Worm (Caenorhabditis elegans): ENCODE data around the gene F18C5.5.

Gene F18C5.5

DNA sequence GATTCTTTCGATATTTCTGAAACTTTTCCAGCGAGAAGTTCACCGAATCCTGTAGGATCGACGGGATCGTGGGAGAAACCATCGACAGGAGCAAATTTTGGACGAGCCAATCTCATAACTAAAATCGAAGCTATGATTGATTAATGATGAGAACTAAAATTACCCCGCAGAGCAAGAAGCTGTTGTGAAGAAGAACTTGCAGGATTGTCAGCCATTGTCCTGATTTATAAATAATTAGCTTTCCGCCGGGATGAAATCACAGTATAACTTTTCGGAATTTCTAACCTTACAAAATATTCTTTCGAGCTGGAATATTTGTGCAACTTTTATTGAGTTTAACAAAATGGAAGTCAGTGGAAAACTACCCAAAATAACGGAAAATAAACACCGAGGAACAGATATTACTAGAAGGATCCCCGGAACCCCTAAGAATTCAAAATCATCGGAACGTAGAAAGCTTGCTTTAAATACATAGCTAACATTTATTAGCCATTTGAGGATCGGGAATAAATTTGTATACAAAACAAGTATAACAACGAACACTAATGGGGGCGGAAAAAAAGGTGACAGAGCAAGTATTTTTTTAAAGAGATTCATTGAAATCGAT is 20.8 kb upstream of the F18C5.5 start, which contains the start of gene C56C10.7 (continued):
- TF ChIP-seq snpc-4 (tag; optimal IDR thresholded peaks at IDR 0.05), result no peak
- no peak for TF ChIP-seq D1046.2 (GFP tag; IDR thresholded peaks at IDR 0.05)
- no peak for TF ChIP-seq hlh-11 (tag; optimal IDR thresholded peaks at IDR 0.05)
- TF ChIP-seq nhr-41 (GFP tag; IDR thresholded peaks at IDR 0.05), result no peak; the same call in 1 of the 2 replicates
- TF ChIP-seq mxl-2 (GFP tag; conservative IDR thresholded peaks at IDR 0.05), result no peak
- no peak for TF ChIP-seq dmd-9 (GFP tag; IDR thresholded peaks at IDR 0.05)
- no peak for TF ChIP-seq mes-2 (tag; optimal IDR thresholded peaks at IDR 0.05; ENCODE audit: poor library complexity, severe bottlenecking)
- TF ChIP-seq attf-4 (tag; optimal IDR thresholded peaks at IDR 0.05), result no peak
- TF ChIP-seq nhr-76 (tag; optimal IDR thresholded peaks at IDR 0.05), result no peak
- TF ChIP-seq lir-3 (tag; optimal IDR thresholded peaks at IDR 0.05), result no peak
- TF ChIP-seq lin-13 (GFP tag; optimal IDR thresholded peaks at IDR 0.05), result no peak
- no peak for TF ChIP-seq nhr-77 (tag; optimal IDR thresholded peaks at IDR 0.05)
- no peak for TF ChIP-seq egl-27 (tag; optimal IDR thresholded peaks at IDR 0.05)
- TF ChIP-seq Y105C5A.15 (GFP tag; IDR thresholded peaks at IDR 0.05), result no peak
- TF ChIP-seq mxl-3 (GFP tag; optimal IDR thresholded peaks at IDR 0.05), result no peak
- no peak for TF ChIP-seq gei-8 (GFP tag; optimal IDR thresholded peaks at IDR 0.05)
- no peak for TF ChIP-seq nhr-28 (tag; optimal IDR thresholded peaks at IDR 0.05)
- TF ChIP-seq cey-2 (tag; optimal IDR thresholded peaks at IDR 0.05; ENCODE audit: borderline replicate concordance, insufficient read depth), result no peak
- TF ChIP-seq nhr-42 (GFP tag; IDR thresholded peaks at IDR 0.05), result no peak
- TF ChIP-seq lin-38 (GFP tag; IDR thresholded peaks at IDR 0.05), result peak; percentile 74
- no peak for TF ChIP-seq ceh-62 (tag; optimal IDR thresholded peaks at IDR 0.05)
- no peak for TF ChIP-seq lin-1 (GFP tag; IDR thresholded peaks at IDR 0.05)
- TF ChIP-seq nhr-111 (GFP tag; optimal IDR thresholded peaks at IDR 0.05), result peak; percentile 46
- TF ChIP-seq T26A8.4 (GFP tag; IDR thresholded peaks at IDR 0.05), result peak; percentile 40; the same call in 1 of the 2 replicates
- TF ChIP-seq daf-16 (GFP tag; optimal IDR thresholded peaks at IDR 0.05), result no peak
- peak; percentile 14 for TF ChIP-seq daf-16 (tag; optimal IDR thresholded peaks at IDR 0.05)
- peak; percentile 64 for TF ChIP-seq F49E8.2 (tag; optimal IDR thresholded peaks at IDR 0.05; ENCODE audit: borderline replicate concordance)
- no peak for TF ChIP-seq rbr-2 (tag; optimal IDR thresholded peaks at IDR 0.05)
- no peak for TF ChIP-seq zip-2 (tag; optimal IDR thresholded peaks at IDR 0.05)
- TF ChIP-seq daf-12 (tag; optimal IDR thresholded peaks at IDR 0.05), result no peak
- peak; percentile 30 for TF ChIP-seq mep-1 (tag; optimal IDR thresholded peaks at IDR 0.05)
- no peak for TF ChIP-seq nhr-11 (tag; optimal IDR thresholded peaks at IDR 0.05)
- TF ChIP-seq dmd-6 (GFP tag; IDR thresholded peaks at IDR 0.05), result no peak
- TF ChIP-seq set-16 (GFP tag; IDR thresholded peaks at IDR 0.05), result no peak
- no peak for TF ChIP-seq mdl-1 (tag; optimal IDR thresholded peaks at IDR 0.05)
- TF ChIP-seq vab-7 (GFP tag; IDR thresholded peaks at IDR 0.05), result no peak
- TF ChIP-seq madf-5 (GFP tag; IDR thresholded peaks at IDR 0.05), result 0 out of 4 replicates have a peak, but pooled peaks of 1 of the 2 experiments have one; percentile 39
- no peak for TF ChIP-seq nhr-25 (tag; optimal IDR thresholded peaks at IDR 0.05; ENCODE audit: borderline replicate concordance, insufficient read depth)
- TF ChIP-seq ceh-82 (tag; optimal IDR thresholded peaks at IDR 0.05), result no peak
- no peak for TF ChIP-seq F37D6.2 (tag; optimal IDR thresholded peaks at IDR 0.05)
- no peak for TF ChIP-seq ceh-44 (GFP tag; IDR thresholded peaks at IDR 0.05)

DNA sequence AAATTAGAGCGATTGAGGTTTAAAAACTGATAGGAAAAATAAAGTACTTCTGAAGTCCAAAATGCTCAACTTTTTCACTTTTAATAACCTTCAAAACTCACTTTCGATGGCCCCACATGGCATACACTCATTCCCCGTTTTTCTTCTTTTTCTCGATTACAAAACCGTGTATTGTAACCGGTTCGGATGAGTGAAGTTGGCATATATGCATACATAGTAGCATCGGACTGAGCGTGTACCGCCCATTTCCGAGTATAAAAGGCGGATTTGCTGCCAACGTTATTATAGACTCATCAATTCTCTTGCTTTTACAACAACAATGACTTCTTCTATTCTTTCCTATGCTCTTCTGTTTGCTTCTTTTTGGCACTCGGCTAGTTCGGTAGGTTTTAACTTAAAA is 16.2 kb upstream of the F18C5.5 start, which contains the start of gene C56C10.4:
C56C10.4 (plus strand) TSS at position 301 of the 400 bp plus-strand sequence.
- TF ChIP-seq nhr-11 (tag; optimal IDR thresholded peaks at IDR 0.05) (no peak), ceh-28 (tag; optimal IDR thresholded peaks at IDR 0.05) (no peak), nhr-10 (tag; optimal IDR thresholded peaks at IDR 0.05) (no peak), lin-39 (tag; optimal IDR thresholded peaks at IDR 0.05) (no peak), duxl-1 (tag; optimal IDR thresholded peaks at IDR 0.05; ENCODE audit: poor library complexity) (no peak), mdl-1 (tag; optimal IDR thresholded peaks at IDR 0.05) (no peak), nhr-77 (tag; optimal IDR thresholded peaks at IDR 0.05) (no peak), dmd-8 (GFP tag; IDR thresholded peaks at IDR 0.05) (no peak)
